Worm (Caenorhabditis elegans) whole organism, mixed stage, embryonic: ENCODE results near the gene F14E5.8.

Experiments
- nhr-237 ChIP-seq: fragments of 150-350 bp; optimal IDR thresholded peaks from 2 replicates; lab custom pipeline; 2014; ENCODE audit warnings: missing biosample characterization, missing genetic modification characterization
- nhr-28 ChIP-seq: fragments of 150-350 bp; optimal IDR thresholded peaks from 2 replicates; lab custom pipeline; 2014; ENCODE audit warnings: missing biosample characterization, missing genetic modification characterization

DNA sequence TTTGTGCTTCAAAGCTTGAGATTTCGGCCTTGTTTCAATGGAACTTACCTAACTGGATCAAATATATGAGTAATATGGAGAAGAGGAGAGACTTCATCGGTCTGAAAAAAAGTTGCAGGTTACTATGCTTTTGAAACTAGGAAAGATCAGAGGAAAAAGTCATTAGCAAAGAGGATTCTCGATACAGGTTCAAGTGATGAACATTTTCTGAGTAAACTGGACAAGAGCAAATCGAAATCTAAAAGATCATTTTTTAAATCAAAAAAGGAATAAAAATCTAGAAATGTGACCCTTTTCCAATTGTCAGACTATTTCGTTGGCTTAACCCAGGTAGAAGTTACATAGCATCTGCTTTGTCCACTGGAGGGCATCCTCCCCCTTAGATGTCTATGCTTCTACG, 15.2 kb upstream of the F14E5.8 start, which contains the start of gene skpo-1:
- TF ChIP-seq nhr-237 (no peak), nhr-28 (no peak)
